Worm (Caenorhabditis elegans) whole organism, late embryonic: ENCODE data around the gene Y45F3A.8.
A peak's percentile ranks its signal among the peaks of the same experiment; 100 is the strongest.

Source experiments
- C08G9.2 ChIP-seq: sonication (generic microtip); optimal IDR thresholded peaks from 2 replicates; lab custom pipeline; 2016; ENCODE audit warnings: mild to moderate bottlenecking, missing genetic modification characterization, moderate library complexity, missing compliant biosample characterization
- C38D4.7 ChIP-seq: fragments of 200-800 bp; sonication (Bioruptor generic); optimal IDR thresholded peaks from 2 replicates; lab custom pipeline; 2018; ENCODE audit warnings: mild to moderate bottlenecking, missing genetic modification characterization, moderate library complexity, missing compliant biosample characterization
- K02D7.2 ChIP-seq: sonication (generic microtip); optimal IDR thresholded peaks from 2 replicates; lab custom pipeline; 2017; ENCODE audit warnings: mild to moderate bottlenecking, missing genetic modification characterization, missing compliant biosample characterization
- K09A11.1 ChIP-seq: sonication (generic microtip); optimal IDR thresholded peaks from 2 replicates; lab custom pipeline; 2017; ENCODE audit warnings: antibody characterized with exemption, mild to moderate bottlenecking, missing genetic modification characterization, missing compliant biosample characterization; ENCODE audit not compliant: insufficient read depth
- T23F11.4 ChIP-seq: fragments of 200-800 bp; sonication (Bioruptor generic); optimal IDR thresholded peaks from 2 replicates; lab custom pipeline; 2018; ENCODE audit warnings: mild to moderate bottlenecking, missing genetic modification characterization, missing compliant biosample characterization
- ceh-14 ChIP-seq: sonication (generic microtip); optimal IDR thresholded peaks from 2 replicates; lab custom pipeline; 2016; ENCODE audit warnings: missing genotype, missing genetic modification characterization, missing compliant biosample characterization
- ceh-19 ChIP-seq: fragments of 200-800 bp; sonication (Bioruptor generic); optimal IDR thresholded peaks from 2 replicates; lab custom pipeline; 2018; ENCODE audit warnings: mild to moderate bottlenecking, missing genetic modification characterization, missing compliant biosample characterization
- ceh-2 ChIP-seq: sonication (generic microtip); optimal IDR thresholded peaks from 2 replicates; lab custom pipeline; 2016; ENCODE audit warnings: missing genotype, missing genetic modification characterization, missing compliant biosample characterization
- ceh-22 ChIP-seq: sonication (generic microtip); optimal IDR thresholded peaks from 2 replicates; lab custom pipeline; 2017; ENCODE audit warnings: missing biosample characterization, missing genetic modification characterization
- ceh-24 ChIP-seq: sonication (generic microtip); optimal IDR thresholded peaks from 2 replicates; lab custom pipeline; 2016; ENCODE audit warnings: mild to moderate bottlenecking, missing genetic modification characterization, missing compliant biosample characterization
- ceh-30 ChIP-seq: fragments of 150-350 bp; optimal IDR thresholded peaks from 2 replicates; lab custom pipeline; 2014; ENCODE audit warnings: missing biosample characterization, missing genetic modification characterization
- ceh-31 ChIP-seq: sonication (generic microtip); optimal IDR thresholded peaks from 2 replicates; lab custom pipeline; 2016; ENCODE audit warnings: missing genetic modification characterization, missing compliant biosample characterization
- ceh-48 ChIP-seq: sonication (generic microtip); optimal IDR thresholded peaks from 2 replicates; lab custom pipeline; 2016; ENCODE audit warnings: missing genetic modification characterization, inconsistent platforms, missing compliant biosample characterization
- ceh-6 ChIP-seq: fragments of 200-800 bp; sonication (Bioruptor generic); optimal IDR thresholded peaks from 2 replicates; lab custom pipeline; 2018; ENCODE audit warnings: mild to moderate bottlenecking, missing genetic modification characterization, missing compliant biosample characterization
- elt-2 ChIP-seq: sonication (generic microtip); optimal IDR thresholded peaks from 2 replicates; lab custom pipeline; 2016; ENCODE audit warnings: missing genetic modification reagents, missing genetic modification characterization, missing compliant biosample characterization
- elt-4 ChIP-seq: sonication (generic microtip); optimal IDR thresholded peaks from 2 replicates; lab custom pipeline; 2016; ENCODE audit warnings: missing genetic modification characterization, missing compliant biosample characterization
- ets-4 ChIP-seq: sonication (generic microtip); optimal IDR thresholded peaks from 2 replicates; lab custom pipeline; 2016; ENCODE audit warnings: missing genetic modification characterization, missing compliant biosample characterization
- fax-1 ChIP-seq: sonication (generic microtip); optimal IDR thresholded peaks from 2 replicates; lab custom pipeline; 2016; ENCODE audit warnings: missing genotype, missing genetic modification characterization, missing compliant biosample characterization
- fkh-6 ChIP-seq: sonication (generic microtip); optimal IDR thresholded peaks from 2 replicates; lab custom pipeline; 2016; ENCODE audit warnings: missing genetic modification characterization, missing compliant biosample characterization
- hlh-13 ChIP-seq: fragments of 200-800 bp; sonication (Bioruptor generic); optimal IDR thresholded peaks from 2 replicates; lab custom pipeline; 2018; ENCODE audit warnings: mild to moderate bottlenecking, missing genetic modification characterization, missing compliant biosample characterization
- hlh-30 ChIP-seq: sonication (generic microtip); optimal IDR thresholded peaks from 2 replicates; lab custom pipeline; 2017; ENCODE audit warnings: antibody characterized with exemption, missing genetic modification characterization, missing compliant biosample characterization; ENCODE audit not compliant: insufficient read depth
- lim-6 ChIP-seq: sonication (generic microtip); optimal IDR thresholded peaks from 2 replicates; lab custom pipeline; 2016; ENCODE audit warnings: missing genetic modification characterization, missing compliant biosample characterization
- lin-11 ChIP-seq: fragments of 200-800 bp; sonication (Bioruptor generic); optimal IDR thresholded peaks from 2 replicates; lab custom pipeline; 2018; ENCODE audit warnings: mild to moderate bottlenecking, missing genetic modification characterization, missing compliant biosample characterization
- madf-2 ChIP-seq: sonication (generic microtip); optimal IDR thresholded peaks from 2 replicates; lab custom pipeline; 2017; ENCODE audit warnings: missing genetic modification characterization, missing compliant biosample characterization
- mec-3 ChIP-seq: sonication (generic microtip); optimal IDR thresholded peaks from 2 replicates; lab custom pipeline; 2016; ENCODE audit warnings: borderline replicate concordance, missing genetic modification characterization, missing compliant biosample characterization
- nfya-1 ChIP-seq: sonication (generic microtip); optimal IDR thresholded peaks from 2 replicates; lab custom pipeline; 2017; ENCODE audit warnings: missing genetic modification characterization, mild to moderate bottlenecking, missing compliant biosample characterization, antibody characterized with exemption, moderate library complexity
- nhr-232 ChIP-seq: sonication (generic microtip); optimal IDR thresholded peaks from 2 replicates; lab custom pipeline; 2016; ENCODE audit warnings: missing genetic modification characterization, missing compliant biosample characterization
- odd-2 ChIP-seq: sonication (generic microtip); optimal IDR thresholded peaks from 2 replicates; lab custom pipeline; 2017; ENCODE audit warnings: antibody characterized with exemption, mild to moderate bottlenecking, missing genetic modification characterization, missing compliant biosample characterization
- pag-3 ChIP-seq: sonication (generic microtip); optimal IDR thresholded peaks from 2 replicates; lab custom pipeline; 2016; ENCODE audit warnings: missing compliant biosample characterization, missing genetic modification characterization, borderline replicate concordance
- pat-9 ChIP-seq: fragments of 200-800 bp; sonication (Bioruptor generic); optimal IDR thresholded peaks from 2 replicates; lab custom pipeline; 2018; ENCODE audit warnings: mild to moderate bottlenecking, missing genetic modification characterization, moderate library complexity, missing compliant biosample characterization
- pax-1 ChIP-seq: fragments of 150-350 bp; optimal IDR thresholded peaks from 2 replicates; lab custom pipeline; 2014; ENCODE audit warnings: missing biosample characterization, missing genetic modification characterization
- pha-2 ChIP-seq: sonication (generic microtip); optimal IDR thresholded peaks from 2 replicates; lab custom pipeline; 2017; ENCODE audit warnings: mild to moderate bottlenecking, missing genetic modification characterization, missing compliant biosample characterization
- pros-1 ChIP-seq: fragments of 150-350 bp; optimal IDR thresholded peaks from 2 replicates; lab custom pipeline; 2014; ENCODE audit warnings: missing biosample characterization, missing genetic modification reagents, missing genetic modification characterization
- ref-2 ChIP-seq: sonication (generic microtip); optimal IDR thresholded peaks from 2 replicates; lab custom pipeline; 2016; ENCODE audit warnings: missing genetic modification characterization, missing compliant biosample characterization
- rnt-1 ChIP-seq: sonication (generic microtip); optimal IDR thresholded peaks from 2 replicates; lab custom pipeline; 2016; ENCODE audit warnings: missing genetic modification characterization, missing compliant biosample characterization
- sdc-2 ChIP-seq: sonication (generic microtip); optimal IDR thresholded peaks from 2 replicates; lab custom pipeline; 2016; ENCODE audit warnings: missing genotype, missing genetic modification characterization, missing compliant biosample characterization
- syd-9 ChIP-seq: sonication (generic microtip); optimal IDR thresholded peaks from 2 replicates; lab custom pipeline; 2016; ENCODE audit warnings: mild to moderate bottlenecking, missing genetic modification characterization, moderate library complexity, missing compliant biosample characterization
- tbx-2 ChIP-seq: sonication (generic microtip); optimal IDR thresholded peaks from 2 replicates; lab custom pipeline; 2016; ENCODE audit warnings: missing genetic modification characterization, missing compliant biosample characterization
- unc-3 ChIP-seq, 2 experiments: fragments of 200-800 bp in 1 of 2; sonication (Bioruptor generic) in 1 of 2; sonication (generic microtip) in 1 of 2; conservative IDR thresholded peaks in 1 of 2; optimal IDR thresholded peaks in 1 of 2; 2 replicates each; pipeline versions ENCODE4 v1.3.6 to Lab custom; 2016 to 2022; ENCODE audit warnings: missing compliant biosample characterization in 2 of 2, missing genetic modification characterization in 2 of 2, missing genetic modification reagents in 1 of 2
- unc-42 ChIP-seq: sonication (generic microtip); optimal IDR thresholded peaks from 2 replicates; lab custom pipeline; 2016; ENCODE audit warnings: missing genotype, missing genetic modification characterization, missing compliant biosample characterization
- unc-86 ChIP-seq: sonication (generic microtip); optimal IDR thresholded peaks from 2 replicates; lab custom pipeline; 2016; ENCODE audit warnings: missing genetic modification characterization, missing compliant biosample characterization
- zip-5 ChIP-seq: sonication (generic microtip); optimal IDR thresholded peaks from 2 replicates; lab custom pipeline; 2016; ENCODE audit warnings: missing genetic modification characterization, missing compliant biosample characterization
- ztf-16 ChIP-seq: sonication (generic microtip); optimal IDR thresholded peaks from 2 replicates; lab custom pipeline; 2017; ENCODE audit warnings: missing genetic modification characterization, missing compliant biosample characterization

Y45F3A.8 gene

DNA sequence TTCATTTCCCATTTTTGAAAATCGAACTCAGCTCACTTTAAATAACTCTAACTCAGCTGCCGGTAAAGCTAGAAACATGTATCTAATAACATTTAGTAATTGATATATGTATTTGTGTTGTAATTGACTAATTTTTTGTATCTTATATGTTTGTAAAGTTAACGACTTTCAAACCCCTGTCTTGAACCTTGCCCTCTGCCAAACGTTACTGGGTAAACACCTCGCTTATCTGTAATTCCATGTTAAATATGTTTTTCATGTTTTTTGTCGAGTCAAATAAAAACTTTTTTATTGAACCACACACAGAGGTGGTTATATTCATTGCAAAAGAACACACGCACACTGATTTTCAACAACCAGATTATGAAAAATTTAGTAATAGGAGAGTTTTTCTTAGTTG is 37.2 kb upstream of the Y45F3A.8 start:
- TF ChIP-seq C08G9.2 (tag; lab: Kevin White, UChicago) = no peak
- no peak for TF ChIP-seq ceh-2
- TF ChIP-seq ztf-16 (tag; lab: Kevin White, UChicago) = no peak
- TF ChIP-seq ceh-22 (tag; lab: Kevin White, UChicago) = no peak
- TF ChIP-seq ceh-30 (tag; lab: Kevin White, UChicago) = no peak
- no peak for TF ChIP-seq zip-5 (tag; lab: Kevin White, UChicago)
- no peak for TF ChIP-seq C38D4.7
- no peak for TF ChIP-seq elt-4
- no peak for TF ChIP-seq rnt-1 (tag; lab: Kevin White, UChicago)
- TF ChIP-seq, all 69 proteins: peak for 0

DNA sequence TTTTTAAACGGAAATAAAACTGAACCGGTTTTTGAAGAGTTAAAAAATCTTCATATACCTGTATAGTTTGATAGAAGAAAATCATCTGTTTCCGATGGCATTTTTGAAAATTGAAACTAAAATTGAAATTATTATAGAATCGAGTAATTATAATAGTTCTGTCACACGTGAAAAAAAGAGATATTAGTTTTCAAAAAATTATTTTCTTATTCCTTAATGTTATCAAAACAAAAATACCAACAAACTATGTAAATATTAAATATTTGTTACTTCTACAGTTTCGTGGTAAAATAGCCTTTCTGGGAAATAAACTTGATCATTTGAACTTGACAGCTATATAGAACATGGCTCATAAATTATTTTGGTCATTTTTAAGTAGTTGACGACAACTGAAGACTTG is 36.4 kb upstream of the Y45F3A.8 start, which contains the start of gene swt-4:
Gene swt-4, minus strand, starts transcription at position 101 of the 400 bp plus-strand sequence.
- no peak for TF ChIP-seq ceh-19 (GFP tag; lab: Kevin White, UChicago)
- TF ChIP-seq hlh-13 (GFP tag; lab: Kevin White, UChicago) = no peak
- TF ChIP-seq tbx-2 (tag; lab: Kevin White, UChicago) = no peak
- no peak for TF ChIP-seq T23F11.4 (GFP tag; lab: Kevin White, UChicago)
- no peak for TF ChIP-seq ceh-48 (tag; lab: Kevin White, UChicago)
- TF ChIP-seq unc-86 (tag; lab: Kevin White, UChicago) = no peak
- no peak for TF ChIP-seq K02D7.2
- TF ChIP-seq ref-2 (tag; lab: Kevin White, UChicago) = no peak
- TF ChIP-seq odd-2 (tag; lab: Kevin White, UChicago) = no peak
- TF ChIP-seq ets-4 (tag; lab: Kevin White, UChicago) = no peak
- no peak for TF ChIP-seq madf-2 (tag; lab: Kevin White, UChicago)
- no peak for TF ChIP-seq elt-2 (tag; lab: Kevin White, UChicago)
- no peak for TF ChIP-seq lin-11 (tag; lab: Kevin White, UChicago)
- TF ChIP-seq, all 69 proteins: peak for 0

DNA sequence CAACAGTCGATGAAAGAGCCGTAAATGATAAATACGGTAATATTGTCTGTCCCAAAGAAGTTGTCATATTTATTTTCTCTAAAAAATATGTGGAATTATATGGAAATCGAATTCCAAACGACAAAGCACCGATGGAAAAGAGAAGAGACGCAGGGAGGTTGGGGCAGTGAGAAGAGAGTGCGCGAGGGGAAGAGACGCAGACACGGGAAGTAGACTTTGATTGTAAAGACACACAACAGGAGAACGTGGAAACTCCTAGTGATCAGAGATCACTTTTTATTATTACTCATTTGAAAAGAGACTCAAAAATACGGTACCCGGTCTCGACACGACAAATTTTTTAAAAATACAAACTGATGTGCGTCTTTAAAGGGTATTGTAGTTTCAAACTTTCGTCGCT is 35.7 kb upstream of the Y45F3A.8 start:
- peak; percentile 32 for TF ChIP-seq nfya-1 (tag; lab: Kevin White, UChicago)
- no peak for TF ChIP-seq T23F11.4 (GFP tag; lab: Kevin White, UChicago)
- no peak for TF ChIP-seq ceh-2

DNA sequence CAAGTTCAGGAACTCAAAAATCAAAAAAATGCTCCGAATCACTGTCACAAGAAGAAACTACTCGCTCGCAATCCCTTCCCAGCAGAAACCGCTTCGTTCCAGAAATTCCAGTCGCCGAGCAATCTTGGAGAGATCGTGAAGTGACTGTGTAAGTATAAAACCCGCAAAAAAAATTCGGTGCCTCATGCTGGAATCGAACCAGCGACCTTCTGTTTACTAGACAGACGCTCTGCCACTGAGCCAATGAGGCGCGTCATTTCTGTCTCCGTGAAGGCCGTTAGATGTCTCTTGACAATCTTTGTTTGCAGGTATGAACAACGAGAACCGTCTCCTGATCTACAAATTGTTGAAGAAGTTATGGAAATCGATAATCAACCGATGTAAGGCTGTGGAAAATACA is 31.9 kb upstream of the Y45F3A.8 start:
- TF ChIP-seq lim-6 (tag; lab: Kevin White, UChicago) (no peak), K09A11.1 (tag; lab: Kevin White, UChicago) (no peak), pax-1 (tag; lab: Kevin White, UChicago) (no peak), elt-4 (no peak), pros-1 (tag; lab: Kevin White, UChicago) (no peak), unc-42 (tag; lab: Kevin White, UChicago) (no peak), T23F11.4 (GFP tag; lab: Kevin White, UChicago) (peak; percentile 36), unc-86 (tag; lab: Kevin White, UChicago) (peak; percentile 70), pha-2 (tag; lab: Kevin White, UChicago) (peak; percentile 67), hlh-30 (peak; percentile 40), syd-9 (tag; lab: Kevin White, UChicago) (peak; percentile 48), hlh-13 (GFP tag; lab: Kevin White, UChicago) (peak; percentile 55), rnt-1 (tag; lab: Kevin White, UChicago) (peak; percentile 44), ceh-14 (no peak), ceh-2 (peak; percentile 36), K02D7.2 (peak; percentile 48), sdc-2 (peak; percentile 27), ceh-31 (tag; lab: Kevin White, UChicago) (no peak), lin-11 (tag; lab: Kevin White, UChicago) (peak; percentile 70), madf-2 (tag; lab: Kevin White, UChicago) (peak; percentile 63), unc-3 (GFP tag; conservative IDR thresholded peaks at IDR 0.05; lab: Robert Waterston, UW) (0 out of 2 replicates have a peak, but pooled peaks have one; percentile 34), unc-3 (tag; optimal IDR thresholded peaks at IDR 0.05; lab: Kevin White, UChicago) (peak; percentile 58), elt-2 (tag; lab: Kevin White, UChicago) (peak; percentile 76), pag-3 (tag; lab: Kevin White, UChicago) (no peak), ceh-24 (no peak), nhr-232 (peak; percentile 80), fkh-6 (tag; lab: Kevin White, UChicago) (peak; percentile 65), nfya-1 (tag; lab: Kevin White, UChicago) (peak; percentile 26), ztf-16 (tag; lab: Kevin White, UChicago) (peak; percentile 56), pat-9 (tag; lab: Kevin White, UChicago) (peak; percentile 65), mec-3 (tag; lab: Kevin White, UChicago) (no peak), ceh-6 (peak; percentile 76), fax-1 (tag; lab: Kevin White, UChicago) (peak; percentile 58), tbx-2 (tag; lab: Kevin White, UChicago) (peak; percentile 51)
